Worm (Caenorhabditis elegans) whole organism, L3 larva: ENCODE results near the gene syd-9.
A peak's percentile ranks its signal among the peaks of the same experiment; 100 is the strongest.

Experiments
- R02D3.7 ChIP-seq: fragments of 150-350 bp; optimal IDR thresholded peaks from 2 replicates; lab custom pipeline; 2014; ENCODE audit warnings: missing biosample characterization, missing genetic modification characterization
- ZK546.5 ChIP-seq: sonication (generic microtip); optimal IDR thresholded peaks from 2 replicates; lab custom pipeline; 2017; ENCODE audit warnings: missing biosample characterization, missing genetic modification characterization
- aly-2 ChIP-seq: fragments of 150-350 bp; optimal IDR thresholded peaks from 2 replicates; lab custom pipeline; 2014; ENCODE audit warnings: missing biosample characterization, missing genetic modification characterization
- ama-1 ChIP-seq: fragments of 150-350 bp; optimal IDR thresholded peaks from 2 replicates; lab custom pipeline; 2018
- ceh-16 ChIP-seq: sonication (generic microtip); optimal IDR thresholded peaks from 2 replicates; lab custom pipeline; 2017; ENCODE audit warnings: missing biosample characterization, missing genetic modification characterization
- ceh-28 ChIP-seq: fragments of 150-350 bp; optimal IDR thresholded peaks from 2 replicates; lab custom pipeline; 2014; ENCODE audit warnings: missing biosample characterization, missing genetic modification reagents, missing genetic modification characterization
- ceh-82 ChIP-seq: fragments of 150-350 bp; optimal IDR thresholded peaks from 2 replicates; lab custom pipeline; 2014; ENCODE audit warnings: missing biosample characterization, missing genetic modification characterization
- ceh-9 ChIP-seq: sonication (generic microtip); optimal IDR thresholded peaks from 2 replicates; lab custom pipeline; 2018; ENCODE audit warnings: missing biosample characterization, missing genetic modification characterization
- daf-12 ChIP-seq: fragments of 150-350 bp; optimal IDR thresholded peaks from 2 replicates; lab custom pipeline; 2014; ENCODE audit warnings: missing biosample characterization, missing genetic modification reagents, missing genetic modification characterization
- egl-27 ChIP-seq: sonication (generic microtip); optimal IDR thresholded peaks from 4 replicates; lab custom pipeline; 2017; ENCODE audit warnings: missing biosample characterization, missing genetic modification reagents, missing genetic modification characterization
- egl-5 ChIP-seq: fragments of 150-350 bp; optimal IDR thresholded peaks from 2 replicates; lab custom pipeline; 2017; ENCODE audit warnings: missing biosample characterization, missing genetic modification reagents, missing genetic modification characterization, inconsistent platforms
- elt-1 ChIP-seq: fragments of 150-350 bp; optimal IDR thresholded peaks from 2 replicates; lab custom pipeline; 2014; ENCODE audit warnings: missing biosample characterization, missing genetic modification characterization
- elt-2 ChIP-seq: sonication (generic microtip); optimal IDR thresholded peaks from 2 replicates; lab custom pipeline; 2016; ENCODE audit warnings: missing genetic modification reagents, mild to moderate bottlenecking, missing genetic modification characterization, missing compliant biosample characterization
- elt-3 ChIP-seq, 3 experiments: fragments of 150-350 bp in 1 of 3; sonication (generic microtip) in 2 of 3; optimal IDR thresholded peaks; 2 replicates in 2 of 3; 4 replicates in 1 of 3; lab custom pipeline; 2014 to 2017; ENCODE audit warnings: missing biosample characterization in 3 of 3, missing genetic modification characterization in 3 of 3
- eor-1 ChIP-seq, 2 experiments: fragments of 150-350 bp; optimal IDR thresholded peaks; 2 replicates each; lab custom pipeline; 2014 to 2018; ENCODE audit warnings: missing biosample characterization in 2 of 2, missing genetic modification characterization in 2 of 2
- fkh-10 ChIP-seq: sonication (generic microtip); optimal IDR thresholded peaks from 2 replicates; lab custom pipeline; 2017; ENCODE audit warnings: missing biosample characterization, missing genetic modification reagents, missing genetic modification characterization
- fkh-2 ChIP-seq: fragments of 150-350 bp; optimal IDR thresholded peaks from 2 replicates; lab custom pipeline; 2014; ENCODE audit warnings: missing biosample characterization, missing genetic modification reagents, missing genetic modification characterization
- fos-1 ChIP-seq: fragments of 150-350 bp; optimal IDR thresholded peaks from 2 replicates; lab custom pipeline; 2014; ENCODE audit warnings: missing biosample characterization, missing genetic modification characterization
- hmg-11 ChIP-seq: sonication (generic microtip); optimal IDR thresholded peaks from 2 replicates; lab custom pipeline; 2016; ENCODE audit warnings: missing genetic modification characterization, missing compliant biosample characterization
- jun-1 ChIP-seq: fragments of 150-350 bp; optimal IDR thresholded peaks from 2 replicates; lab custom pipeline; 2014; ENCODE audit warnings: missing biosample characterization, missing genetic modification reagents, missing genetic modification characterization
- lin-15B ChIP-seq: fragments of 150-350 bp; optimal IDR thresholded peaks from 2 replicates; lab custom pipeline; 2014; ENCODE audit warnings: missing biosample characterization, missing genetic modification characterization
- lin-39 ChIP-seq: fragments of 150-350 bp; optimal IDR thresholded peaks from 2 replicates; lab custom pipeline; 2018; ENCODE audit warnings: missing biosample characterization, missing genetic modification reagents, missing genetic modification characterization
- lsy-12 ChIP-seq: sonication (generic microtip); optimal IDR thresholded peaks from 2 replicates; lab custom pipeline; 2016; ENCODE audit warnings: mild to moderate bottlenecking, missing genetic modification characterization, missing compliant biosample characterization
- mdl-1 ChIP-seq: fragments of 150-350 bp; optimal IDR thresholded peaks from 2 replicates; lab custom pipeline; 2014; ENCODE audit warnings: missing biosample characterization, missing genetic modification characterization
- mml-1 ChIP-seq: fragments of 150-350 bp; sonication (generic microtip); optimal IDR thresholded peaks from 3 replicates; lab custom pipeline; 2014; ENCODE audit warnings: missing biosample characterization, missing genetic modification characterization
- nfya-1 ChIP-seq: sonication (generic microtip); optimal IDR thresholded peaks from 2 replicates; lab custom pipeline; 2017; ENCODE audit warnings: missing genetic modification characterization, mild to moderate bottlenecking, missing compliant biosample characterization, antibody characterized with exemption, moderate library complexity; ENCODE audit not compliant: insufficient read depth
- nhr-11 ChIP-seq: fragments of 150-350 bp; optimal IDR thresholded peaks from 2 replicates; lab custom pipeline; 2014; ENCODE audit warnings: missing biosample characterization, missing genetic modification characterization
- nhr-12 ChIP-seq: fragments of 150-350 bp; optimal IDR thresholded peaks from 2 replicates; lab custom pipeline; 2014; ENCODE audit warnings: missing biosample characterization, missing genetic modification characterization
- nhr-23 ChIP-seq: fragments of 150-350 bp; optimal IDR thresholded peaks from 2 replicates; lab custom pipeline; 2014; ENCODE audit warnings: missing biosample characterization, missing genetic modification reagents, missing genetic modification characterization
- nhr-237 ChIP-seq: fragments of 150-350 bp; optimal IDR thresholded peaks from 2 replicates; lab custom pipeline; 2014; ENCODE audit warnings: missing biosample characterization, missing genetic modification characterization
- nhr-25 ChIP-seq: sonication (generic microtip); optimal IDR thresholded peaks from 2 replicates; lab custom pipeline; 2017; ENCODE audit warnings: missing biosample characterization, missing genetic modification characterization
- nhr-28 ChIP-seq: fragments of 150-350 bp; optimal IDR thresholded peaks from 2 replicates; lab custom pipeline; 2014; ENCODE audit warnings: missing biosample characterization, missing genetic modification characterization
- nhr-43 ChIP-seq: sonication (generic microtip); optimal IDR thresholded peaks from 2 replicates; lab custom pipeline; 2016; ENCODE audit warnings: mild to moderate bottlenecking, missing genetic modification characterization, missing compliant biosample characterization; ENCODE audit not compliant: poor library complexity, severe bottlenecking
- nhr-67 ChIP-seq: fragments of 150-350 bp; optimal IDR thresholded peaks from 2 replicates; lab custom pipeline; 2014; ENCODE audit warnings: missing biosample characterization, missing genetic modification characterization
- nhr-76 ChIP-seq: fragments of 150-350 bp; sonication (generic microtip); optimal IDR thresholded peaks from 5 replicates; lab custom pipeline; 2014; ENCODE audit warnings: missing biosample characterization, missing genetic modification characterization
- nhr-77 ChIP-seq: fragments of 150-350 bp; optimal IDR thresholded peaks from 2 replicates; lab custom pipeline; 2014; ENCODE audit warnings: missing biosample characterization, missing genetic modification characterization
- pha-4 ChIP-seq: fragments of 150-350 bp; optimal IDR thresholded peaks from 2 replicates; lab custom pipeline; 2014; ENCODE audit warnings: missing biosample characterization, missing genetic modification reagents, missing genetic modification characterization
- pqm-1 ChIP-seq: fragments of 150-350 bp; optimal IDR thresholded peaks from 2 replicates; lab custom pipeline; 2017; ENCODE audit warnings: missing biosample characterization, missing genetic modification characterization, inconsistent platforms
- sea-2 ChIP-seq: fragments of 150-350 bp; sonication (generic microtip); optimal IDR thresholded peaks from 4 replicates; lab custom pipeline; 2014; ENCODE audit warnings: missing biosample characterization, missing genetic modification reagents, missing genetic modification characterization
- skn-1 ChIP-seq: fragments of 150-350 bp; optimal IDR thresholded peaks from 2 replicates; lab custom pipeline; 2014; ENCODE audit warnings: missing biosample characterization, missing genetic modification characterization
- snpc-4 ChIP-seq: fragments of 150-350 bp; optimal IDR thresholded peaks from 2 replicates; lab custom pipeline; 2014; ENCODE audit warnings: missing biosample characterization, missing genetic modification characterization
- tbx-2 ChIP-seq: sonication (generic microtip); optimal IDR thresholded peaks from 2 replicates; lab custom pipeline; 2016; ENCODE audit warnings: mild to moderate bottlenecking, missing genetic modification characterization, missing compliant biosample characterization
- unc-39 ChIP-seq: sonication (generic microtip); optimal IDR thresholded peaks from 4 replicates; lab custom pipeline; 2017; ENCODE audit warnings: missing biosample characterization, missing genetic modification characterization
- unc-62 ChIP-seq: fragments of 150-350 bp; sonication (generic microtip); optimal IDR thresholded peaks from 4 replicates; lab custom pipeline; 2014; ENCODE audit warnings: missing biosample characterization, missing genetic modification reagents, missing genetic modification characterization
- zag-1 ChIP-seq: fragments of 150-350 bp; optimal IDR thresholded peaks from 2 replicates; lab custom pipeline; 2014; ENCODE audit warnings: missing biosample characterization, missing genetic modification characterization
- ztf-11 ChIP-seq: fragments of 150-350 bp; optimal IDR thresholded peaks from 2 replicates; lab custom pipeline; 2014; ENCODE audit warnings: missing biosample characterization, missing genetic modification characterization
- ztf-4 ChIP-seq: fragments of 150-350 bp; optimal IDR thresholded peaks from 2 replicates; lab custom pipeline; 2014; ENCODE audit warnings: missing biosample characterization, missing genetic modification characterization

The syd-9 gene

DNA sequence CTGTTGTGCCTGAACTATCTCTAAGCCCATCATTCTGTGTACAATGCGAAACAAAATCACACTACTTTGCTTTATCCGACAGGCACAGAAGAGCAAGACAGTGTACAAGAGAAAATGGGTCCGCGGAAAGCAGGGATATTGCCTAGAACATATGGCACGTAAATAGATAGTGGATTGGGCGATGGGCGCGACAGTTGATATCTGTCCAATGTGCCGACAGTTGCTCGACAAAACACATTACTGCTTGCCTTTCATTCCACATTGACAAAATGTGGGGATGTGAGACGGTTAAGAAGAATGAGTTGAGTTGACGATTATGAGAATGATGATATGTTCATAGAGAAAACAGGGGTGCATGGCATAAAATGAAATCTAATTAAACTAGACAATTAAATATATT lies 7.1 kb downstream of the syd-9 start:
- peak; percentile 63 for TF ChIP-seq egl-5 (tag; lab: Kevin White, UChicago)
- no peak for TF ChIP-seq nfya-1 (tag; lab: Kevin White, UChicago)

DNA sequence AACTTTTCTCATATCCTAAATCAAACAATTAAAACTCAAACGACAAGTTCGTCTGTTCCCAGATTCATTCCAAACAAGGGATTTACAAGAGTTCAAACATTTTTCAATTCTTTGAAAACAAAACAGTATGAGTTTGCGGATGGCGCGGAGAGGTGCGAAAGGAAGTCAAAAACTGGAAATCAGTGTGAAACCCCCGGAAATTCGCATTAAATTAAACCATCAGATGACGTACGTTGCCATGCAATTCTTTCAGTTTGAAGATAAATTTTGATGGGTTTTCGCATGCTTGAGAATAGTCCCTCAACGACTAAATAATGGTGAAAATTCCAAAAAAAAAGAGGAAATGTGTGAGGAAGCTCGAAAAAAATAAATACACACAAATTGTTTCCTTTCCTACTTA lies 11.5 kb downstream of the syd-9 start:
- TF ChIP-seq fkh-10 (GFP tag; lab: Kevin White, UChicago) (no peak), ZK546.5 (tag; lab: Kevin White, UChicago) (no peak), nhr-76 (tag; lab: Kevin White, UChicago) (no peak), ceh-9 (no peak), lin-39 (tag; lab: Kevin White, UChicago) (no peak), zag-1 (tag; lab: Kevin White, UChicago) (no peak)

ce11 chrX:7230321-7230720 lies 12.4 kb downstream of the syd-9 start:
- TF ChIP-seq nhr-25 (peak; percentile 10), ceh-16 (tag; lab: Kevin White, UChicago) (no peak), sea-2 (GFP tag; lab: Kevin White, UChicago) (no peak), mml-1 (tag; lab: Kevin White, UChicago) (no peak), R02D3.7 (tag; lab: Kevin White, UChicago) (no peak), egl-27 (tag; lab: Kevin White, UChicago) (no peak), pha-4 (tag; lab: Kevin White, UChicago) (no peak), nhr-23 (no peak), nhr-28 (tag; lab: Kevin White, UChicago) (no peak), ceh-9 (no peak), ztf-11 (tag; lab: Kevin White, UChicago) (peak; percentile 11), nhr-77 (tag; lab: Kevin White, UChicago) (no peak), ztf-4 (tag; lab: Kevin White, UChicago) (no peak), aly-2 (tag; lab: Kevin White, UChicago) (peak; percentile 37), nfya-1 (tag; lab: Kevin White, UChicago) (no peak), lin-39 (tag; lab: Kevin White, UChicago) (peak; percentile 38), nhr-76 (tag; lab: Kevin White, UChicago) (no peak), pqm-1 (no peak), tbx-2 (tag; lab: Kevin White, UChicago) (no peak), eor-1 (tag; optimal IDR thresholded peaks at IDR 0.05; lab: Kevin White, UChicago) (no peak), unc-39 (tag; lab: Kevin White, UChicago) (no peak), lsy-12 (no peak), egl-5 (tag; lab: Kevin White, UChicago) (no peak), skn-1 (no peak), zag-1 (tag; lab: Kevin White, UChicago) (no peak), nhr-67 (no peak), mdl-1 (tag; lab: Kevin White, UChicago) (no peak), nhr-43 (tag; lab: Kevin White, UChicago) (peak; percentile 24), ceh-28 (peak; percentile 35), daf-12 (tag; lab: Kevin White, UChicago) (peak; percentile 51), nhr-11 (tag; lab: Kevin White, UChicago) (no peak), elt-2 (peak; percentile 29), nhr-237 (tag; lab: Kevin White, UChicago) (no peak), nhr-12 (tag; lab: Kevin White, UChicago) (no peak), unc-62 (GFP tag; lab: Kevin White, UChicago) (no peak), hmg-11 (no peak), fkh-2 (tag; lab: Kevin White, UChicago) (no peak), ceh-82 (no peak), fos-1 (tag; lab: Kevin White, UChicago) (no peak), elt-3 (tag; optimal IDR thresholded peaks at IDR 0.05; lab: Kevin White, UChicago) (no peak), ama-1 (lab: Kevin White, UChicago) (peak; percentile 92), lin-15B (no peak), snpc-4 (tag; lab: Kevin White, UChicago) (no peak), ZK546.5 (tag; lab: Kevin White, UChicago) (no peak), elt-1 (tag; lab: Kevin White, UChicago) (no peak), fkh-10 (GFP tag; lab: Kevin White, UChicago) (no peak), jun-1 (tag; lab: Kevin White, UChicago) (no peak)
